Worm (Caenorhabditis elegans): Measurements from ENCODE around the gene F54C8.7.

DNA sequence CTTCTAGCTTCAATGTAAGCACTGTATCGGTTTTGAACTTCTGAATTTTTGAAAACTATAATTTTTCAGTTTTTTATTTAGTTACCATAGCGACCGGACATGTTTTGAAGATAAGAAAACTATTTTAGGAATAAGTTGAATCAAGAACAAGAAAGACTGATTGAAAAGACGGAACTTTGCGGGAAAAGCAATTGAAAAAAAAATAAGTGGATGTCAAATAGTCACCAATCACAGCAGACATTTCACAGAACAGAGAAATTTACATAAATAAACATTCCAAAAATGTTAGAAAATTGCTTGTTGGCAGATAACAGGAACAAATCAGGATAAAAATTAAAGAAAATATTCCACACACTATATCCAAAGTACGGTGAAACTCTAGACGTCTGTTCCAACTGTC is 4.0 kb downstream of the F54C8.7 start, which contains the start of gene F54C8.6:
- TF ChIP-seq swsn-7 (tag; optimal IDR thresholded peaks at IDR 0.05) (no peak), nhr-28 (tag; optimal IDR thresholded peaks at IDR 0.05) (no peak), ces-1 (GFP tag; optimal IDR thresholded peaks at IDR 0.05) (no peak), C16A3.4 (tag; optimal IDR thresholded peaks at IDR 0.05) (no peak), snpc-4 (tag; optimal IDR thresholded peaks at IDR 0.05) (no peak)
